Fruit fly (Drosophila melanogaster) whole organism, adult: ENCODE results near the gene CG4218.

Source experiments
- CG11617 ChIP-seq: fragments of 200-800 bp; sonication (Bioruptor generic); optimal IDR thresholded peaks from 2 replicates; lab custom pipeline; 2017; ENCODE audit warnings: mild to moderate bottlenecking, missing biosample characterization, missing genetic modification reagents, missing genetic modification characterization
- CG12768 ChIP-seq: fragments of 200-800 bp; sonication (Bioruptor generic); optimal IDR thresholded peaks from 2 replicates; lab custom pipeline; 2017; ENCODE audit warnings: missing biosample characterization, missing genetic modification characterization, mild to moderate bottlenecking, moderate library complexity, missing genetic modification reagents
- CG33017 ChIP-seq: fragments of 200-800 bp; sonication (Bioruptor generic); optimal IDR thresholded peaks from 2 replicates; lab custom pipeline; 2018; ENCODE audit warnings: missing biosample characterization, mild to moderate bottlenecking, missing genetic modification characterization, moderate library complexity
- CG5204 ChIP-seq: fragments of 200-800 bp; sonication (Bioruptor generic); optimal IDR thresholded peaks from 2 replicates; lab custom pipeline; 2016; ENCODE audit warnings: missing biosample characterization, missing genetic modification characterization
- CG7101 ChIP-seq: fragments of 200-800 bp; sonication (Bioruptor generic); optimal IDR thresholded peaks from 2 replicates; lab custom pipeline; 2018; ENCODE audit warnings: missing biosample characterization, mild to moderate bottlenecking, missing genetic modification characterization, moderate library complexity
- Clk ChIP-seq: fragments of 200-800 bp; sonication (Bioruptor generic); optimal IDR thresholded peaks from 2 replicates; lab custom pipeline; 2017; ENCODE audit warnings: missing biosample characterization, missing genetic modification characterization
- Crg-1 ChIP-seq: fragments of 200-800 bp; sonication (Bioruptor generic); optimal IDR thresholded peaks from 2 replicates; lab custom pipeline; 2016; ENCODE audit warnings: missing biosample characterization, missing genetic modification characterization
- Mnt ChIP-seq: fragments of 200-800 bp; sonication (Bioruptor generic); optimal IDR thresholded peaks from 2 replicates; lab custom pipeline; 2016; ENCODE audit warnings: missing biosample characterization, mild to moderate bottlenecking, missing genetic modification characterization
- cnc ChIP-seq, 2 experiments: fragments of >200 bp; optimal IDR thresholded peaks; 2 replicates each; lab custom pipeline; 2017
- kay ChIP-seq: fragments of 200-800 bp; sonication (Bioruptor generic); peaks from one replicate; lab custom pipeline; 2016; ENCODE audit warnings: missing biosample characterization, missing genetic modification characterization, borderline replicate concordance
- pad ChIP-seq: fragments of 200-800 bp; sonication (Bioruptor generic); optimal IDR thresholded peaks from 3 replicates; lab custom pipeline; 2017; ENCODE audit warnings: missing biosample characterization, missing genetic modification characterization, mild to moderate bottlenecking, moderate library complexity, missing genetic modification reagents
- toe ChIP-seq: fragments of 200-800 bp; sonication (Bioruptor generic); optimal IDR thresholded peaks from 2 replicates; lab custom pipeline; 2016; ENCODE audit warnings: missing biosample characterization, missing genetic modification characterization

DNA sequence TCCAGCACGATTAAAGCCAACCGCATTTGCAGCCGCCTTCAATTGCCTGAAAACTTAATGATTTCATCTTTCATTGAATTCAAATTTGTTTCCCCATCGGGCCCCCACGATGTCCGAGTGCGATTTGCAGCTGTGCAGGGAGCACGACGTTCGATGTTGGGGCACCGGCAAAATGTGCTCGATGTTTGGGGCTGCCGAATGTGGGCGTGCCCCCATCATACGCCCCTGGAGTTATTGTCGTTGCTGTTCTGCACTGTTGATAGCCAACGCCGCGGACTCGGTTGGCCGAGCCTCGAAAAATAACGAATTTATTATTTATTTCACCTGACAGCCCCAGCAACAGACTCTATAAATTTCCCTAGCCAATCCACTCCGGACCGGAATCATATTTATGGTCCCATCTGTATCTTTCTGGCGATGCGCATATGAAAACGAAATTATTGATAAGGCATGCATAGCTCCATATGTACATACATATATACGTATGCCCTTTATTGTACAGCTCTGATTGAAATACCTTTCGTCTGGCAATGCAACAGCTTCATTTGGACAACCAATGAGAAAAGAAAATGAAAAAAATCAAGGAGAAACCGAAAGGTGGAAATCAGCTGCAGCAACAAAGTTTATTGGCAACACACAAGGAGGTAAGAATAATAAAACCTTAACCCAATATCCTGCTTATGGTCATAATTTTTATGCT lies 1.9 kb upstream of the CG4218 start:
- TF ChIP-seq CG5204 (GFP tag; lab: Kevin White, UChicago) = no peak
- TF ChIP-seq CG11617 (GFP tag; lab: Kevin White, UChicago) = no peak
- no peak for TF ChIP-seq Clk (GFP tag; lab: Kevin White, UChicago)
- no peak for TF ChIP-seq CG33017 (tag; lab: Kevin White, UChicago)
- TF ChIP-seq pad (GFP tag; lab: Kevin White, UChicago) = no peak
- no peak for TF ChIP-seq CG7101 (tag; lab: Kevin White, UChicago)
- TF ChIP-seq kay (GFP tag; lab: Kevin White, UChicago) = no peak
- no peak for TF ChIP-seq Mnt (GFP tag; lab: Kevin White, UChicago)
- TF ChIP-seq toe (GFP tag; lab: Kevin White, UChicago) = no peak
- no peak for TF ChIP-seq Crg-1 (GFP tag; lab: Kevin White, UChicago)
- no peak for TF ChIP-seq CG12768 (GFP tag; lab: Kevin White, UChicago)
- no peak for TF ChIP-seq cnc (optimal IDR thresholded peaks at IDR 0.05; lab: Kevin White, UChicago)
